Fruit fly (Drosophila melanogaster) whole organism, embryonic: ENCODE measurements around the gene robl62A.

Experiments used
- Antp ChIP-seq: fragments of 200-800 bp; sonication (Bioruptor generic); optimal IDR thresholded peaks from 3 replicates; lab custom pipeline; 2016; ENCODE audit warnings: missing biosample characterization, missing genetic modification characterization
- B-H1 ChIP-seq: fragments of 200-800 bp; sonication (Bioruptor generic); IDR thresholded peaks from 3 replicates; pipeline ENCODE4 v1.3.6; 2022; ENCODE audit warnings: missing biosample characterization, missing genetic modification characterization
- Bgb ChIP-seq: fragments of 200-800 bp; sonication (Bioruptor generic); IDR thresholded peaks from 2 replicates; pipeline ENCODE4 v1.3.6; 2022; ENCODE audit warnings: missing biosample characterization, missing genetic modification characterization; ENCODE audit not compliant: partially characterized antibody
- CG11085 ChIP-seq: fragments of 200-800 bp; sonication (Bioruptor generic); IDR thresholded peaks from 2 replicates; pipeline ENCODE4 v1.3.6; 2022; ENCODE audit warnings: missing biosample characterization, missing genetic modification characterization
- CG12219 ChIP-seq: fragments of 200-800 bp; sonication (Bioruptor generic); optimal IDR thresholded peaks from 3 replicates; lab custom pipeline; 2018; ENCODE audit warnings: missing biosample characterization, mild to moderate bottlenecking, missing genetic modification characterization
- CG13287 ChIP-seq: fragments of 200-800 bp; sonication (Bioruptor generic); IDR thresholded peaks from 2 replicates; pipeline ENCODE4 v1.3.6; 2022; ENCODE audit warnings: missing biosample characterization, missing genetic modification characterization; ENCODE audit not compliant: partially characterized antibody
- CG1647 ChIP-seq: fragments of 200-800 bp; sonication (Bioruptor generic); optimal IDR thresholded peaks from 3 replicates; lab custom pipeline; 2016; ENCODE audit warnings: missing biosample characterization, missing genetic modification characterization
- CG17361 ChIP-seq: fragments of 200-800 bp; sonication (Bioruptor generic); IDR thresholded peaks from 3 replicates; pipeline ENCODE4 v1.3.6; 2022; ENCODE audit warnings: missing biosample characterization, missing genetic modification characterization
- CG17612 ChIP-seq: fragments of 200-800 bp; sonication (Bioruptor generic); IDR thresholded peaks from 2 replicates; pipeline ENCODE4 v1.3.6; 2022; ENCODE audit warnings: missing biosample characterization, missing genetic modification characterization
- CG17912 ChIP-seq: fragments of 200-800 bp; sonication (Bioruptor generic); optimal IDR thresholded peaks from 2 replicates; lab custom pipeline; 2018; ENCODE audit warnings: missing biosample characterization, mild to moderate bottlenecking, missing genetic modification characterization
- CG30403 ChIP-seq: fragments of 200-800 bp; sonication (Bioruptor generic); optimal IDR thresholded peaks from 3 replicates; lab custom pipeline; 2016; ENCODE audit warnings: missing biosample characterization, missing genetic modification characterization
- CG3163 ChIP-seq: fragments of 200-800 bp; sonication (Bioruptor generic); optimal IDR thresholded peaks from 3 replicates; lab custom pipeline; 2016; ENCODE audit warnings: missing biosample characterization, missing genetic modification characterization
- CG33213 ChIP-seq: fragments of 200-800 bp; sonication (Bioruptor generic); optimal IDR thresholded peaks from 3 replicates; lab custom pipeline; 2016; ENCODE audit warnings: missing biosample characterization, missing genetic modification characterization
- CG4328 ChIP-seq: fragments of 200-800 bp; sonication (Bioruptor generic); optimal IDR thresholded peaks from 3 replicates; lab custom pipeline; 2017; ENCODE audit warnings: missing biosample characterization, missing genetic modification reagents, missing genetic modification characterization
- CG6654 ChIP-seq: fragments of 200-800 bp; sonication (Bioruptor generic); optimal IDR thresholded peaks from 2 replicates; lab custom pipeline; 2017; ENCODE audit warnings: missing biosample characterization, mild to moderate bottlenecking, missing genetic modification characterization
- CG7357 ChIP-seq: fragments of 200-800 bp; sonication (Bioruptor generic); IDR thresholded peaks from 3 replicates; pipeline ENCODE4 v1.3.6; 2022; ENCODE audit warnings: missing biosample characterization, missing genetic modification characterization
- CG7839 ChIP-seq: fragments of 200-800 bp; sonication (Bioruptor generic); optimal IDR thresholded peaks from 3 replicates; lab custom pipeline; 2018; ENCODE audit warnings: missing biosample characterization, mild to moderate bottlenecking, missing genetic modification characterization, moderate library complexity
- CG8924 ChIP-seq: fragments of 200-800 bp; optimal IDR thresholded peaks from 3 replicates; lab custom pipeline; 2019; ENCODE audit warnings: missing biosample characterization, mild to moderate bottlenecking, missing genetic modification characterization, moderate library complexity
- CG9817 ChIP-seq: fragments of 200-800 bp; sonication (Bioruptor generic); optimal IDR thresholded peaks from 2 replicates; lab custom pipeline; 2018; ENCODE audit warnings: missing biosample characterization, mild to moderate bottlenecking, missing genetic modification characterization, moderate library complexity
- Camta ChIP-seq: fragments of 200-800 bp; sonication (Bioruptor generic); optimal IDR thresholded peaks from 2 replicates; lab custom pipeline; 2016; ENCODE audit warnings: missing biosample characterization, missing genetic modification characterization
- D ChIP-seq, 2 experiments: fragments of 200-800 bp in 1 of 2; fragments of >200 bp in 1 of 2; sonication (Bioruptor generic) in 1 of 2; optimal IDR thresholded peaks; 2 replicates in 1 of 2; 3 replicates in 1 of 2; lab custom pipeline; 2017; ENCODE audit warnings: mild to moderate bottlenecking in 1 of 2, missing biosample characterization in 1 of 2, missing genetic modification characterization in 1 of 2, missing genetic modification reagents in 1 of 2
- D19A ChIP-seq: fragments of 200-800 bp; optimal IDR thresholded peaks from 3 replicates; lab custom pipeline; 2019; ENCODE audit warnings: missing biosample characterization, mild to moderate bottlenecking, missing genetic modification characterization, moderate library complexity
- E2f2 ChIP-seq: fragments of 200-800 bp; sonication (Bioruptor generic); IDR thresholded peaks from 2 replicates; pipeline ENCODE4 v1.3.6; 2022; ENCODE audit warnings: missing biosample characterization, missing genetic modification characterization
- Meics ChIP-seq: fragments of 200-800 bp; sonication (Bioruptor generic); optimal IDR thresholded peaks from 2 replicates; lab custom pipeline; 2017; ENCODE audit warnings: missing biosample characterization, mild to moderate bottlenecking, missing genetic modification characterization
- Mes4 ChIP-seq: fragments of 200-800 bp; sonication (Bioruptor generic); optimal IDR thresholded peaks from 2 replicates; lab custom pipeline; 2016; ENCODE audit warnings: missing biosample characterization, missing genetic modification characterization
- Nf-YC ChIP-seq: fragments of 200-800 bp; optimal IDR thresholded peaks from 3 replicates; lab custom pipeline; 2019; ENCODE audit warnings: missing biosample characterization, mild to moderate bottlenecking, missing genetic modification characterization, moderate library complexity
- NfI ChIP-seq: fragments of 200-800 bp; sonication (Bioruptor generic); optimal IDR thresholded peaks from 3 replicates; lab custom pipeline; 2018; ENCODE audit warnings: missing biosample characterization, mild to moderate bottlenecking, missing genetic modification characterization, moderate library complexity
- Oli ChIP-seq: fragments of 200-800 bp; sonication (Bioruptor generic); optimal IDR thresholded peaks from 2 replicates; lab custom pipeline; 2018; ENCODE audit warnings: missing biosample characterization, mild to moderate bottlenecking, missing genetic modification characterization, moderate library complexity
- Sry-β ChIP-seq: fragments of 200-800 bp; sonication (Bioruptor generic); optimal IDR thresholded peaks from 2 replicates; lab custom pipeline; 2018; ENCODE audit warnings: missing biosample characterization, mild to moderate bottlenecking, missing genetic modification characterization, moderate library complexity
- Xrp1 ChIP-seq: fragments of 200-800 bp; sonication (Bioruptor generic); IDR thresholded peaks from 2 replicates; pipeline ENCODE4 v1.3.6; 2022; ENCODE audit warnings: missing biosample characterization, missing genetic modification characterization
- br ChIP-seq: fragments of >200 bp; optimal IDR thresholded peaks from 2 replicates; lab custom pipeline; 2017
- disco-r ChIP-seq: fragments of 200-800 bp; sonication (Bioruptor generic); optimal IDR thresholded peaks from 2 replicates; lab custom pipeline; 2016; ENCODE audit warnings: missing biosample characterization, missing genetic modification characterization
- esg ChIP-seq: fragments of 200-800 bp; sonication (Bioruptor generic); conservative IDR thresholded peaks from 2 replicates; pipeline ENCODE4 v1.3.6; 2022; ENCODE audit warnings: missing biosample characterization, missing genetic modification characterization
- fru ChIP-seq: fragments of >200 bp; optimal IDR thresholded peaks from 2 replicates; lab custom pipeline; 2017
- gem ChIP-seq: fragments of 200-800 bp; sonication (Bioruptor generic); optimal IDR thresholded peaks from 2 replicates; lab custom pipeline; 2019; ENCODE audit warnings: missing biosample characterization, mild to moderate bottlenecking, missing genetic modification characterization, moderate library complexity
- grau ChIP-seq: fragments of 200-800 bp; optimal IDR thresholded peaks from 3 replicates; lab custom pipeline; 2019; ENCODE audit warnings: missing biosample characterization, mild to moderate bottlenecking, missing genetic modification characterization, moderate library complexity
- gsb-n ChIP-seq: fragments of 200-800 bp; sonication (Bioruptor generic); optimal IDR thresholded peaks from 3 replicates; lab custom pipeline; 2018; ENCODE audit warnings: missing biosample characterization, mild to moderate bottlenecking, missing genetic modification characterization
- gt ChIP-seq: fragments of 200-800 bp; sonication (Bioruptor generic); IDR thresholded peaks from 2 replicates; pipeline ENCODE4 v1.3.6; 2022; ENCODE audit warnings: missing biosample characterization, missing genetic modification characterization
- klu ChIP-seq: fragments of 200-800 bp; sonication (Bioruptor generic); IDR thresholded peaks from 2 replicates; pipeline ENCODE4 v1.3.6; 2022; ENCODE audit warnings: missing biosample characterization, missing genetic modification characterization
- lab ChIP-seq: fragments of 200-800 bp; sonication (Bioruptor generic); optimal IDR thresholded peaks from 3 replicates; lab custom pipeline; 2017; ENCODE audit warnings: missing biosample characterization, missing genetic modification characterization, mild to moderate bottlenecking, moderate library complexity, missing genetic modification reagents
- oc ChIP-seq: fragments of 200-800 bp; sonication (Bioruptor generic); optimal IDR thresholded peaks from 2 replicates; lab custom pipeline; 2018; ENCODE audit warnings: missing biosample characterization, mild to moderate bottlenecking, missing genetic modification characterization, moderate library complexity
- pnt ChIP-seq: fragments of 200-800 bp; sonication (Bioruptor generic); optimal IDR thresholded peaks from 3 replicates; lab custom pipeline; 2016; ENCODE audit warnings: missing biosample characterization, missing genetic modification characterization
- ranshi ChIP-seq: fragments of 200-800 bp; sonication (Bioruptor generic); IDR thresholded peaks from 2 replicates; pipeline ENCODE4 v1.3.6; 2022; ENCODE audit warnings: missing biosample characterization, missing genetic modification characterization
- rib ChIP-seq: fragments of 200-800 bp; sonication (Bioruptor generic); IDR thresholded peaks from 2 replicates; pipeline ENCODE4 v1.3.6; 2022; ENCODE audit warnings: missing biosample characterization, missing genetic modification characterization
- sima ChIP-seq: fragments of 200-800 bp; sonication (Bioruptor generic); optimal IDR thresholded peaks from 2 replicates; lab custom pipeline; 2016; ENCODE audit warnings: missing biosample characterization, missing genetic modification characterization
- slou ChIP-seq: fragments of 200-800 bp; sonication (Bioruptor generic); optimal IDR thresholded peaks from 3 replicates; lab custom pipeline; 2016; ENCODE audit warnings: missing biosample characterization, missing genetic modification characterization
- sr ChIP-seq: fragments of 200-800 bp; sonication (Bioruptor generic); IDR thresholded peaks from 3 replicates; pipeline ENCODE4 v1.3.6; 2022; ENCODE audit warnings: missing biosample characterization, missing genetic modification characterization
- sug ChIP-seq: fragments of 200-800 bp; optimal IDR thresholded peaks from 2 replicates; lab custom pipeline; 2019; ENCODE audit warnings: missing biosample characterization, mild to moderate bottlenecking, missing genetic modification characterization, moderate library complexity
- tx ChIP-seq: fragments of 200-800 bp; sonication (Bioruptor generic); optimal IDR thresholded peaks from 2 replicates; lab custom pipeline; 2016; ENCODE audit warnings: missing biosample characterization, missing genetic modification characterization
- unpg ChIP-seq: fragments of 200-800 bp; sonication (Bioruptor generic); optimal IDR thresholded peaks from 3 replicates; lab custom pipeline; 2018; ENCODE audit warnings: missing biosample characterization, mild to moderate bottlenecking, missing genetic modification characterization, moderate library complexity

robl62A gene

dm6 chr3L:1515820-1516540, 38.6 kb downstream of the robl62A start (continued):
- TF ChIP-seq CG33213 (GFP tag; lab: Kevin White, UChicago) (peak; percentile 48), CG4328 (GFP tag; lab: Kevin White, UChicago) (peak; percentile 26), fru (lab: Kevin White, UChicago) (no peak), CG17612 (GFP tag; lab: Robert Waterston, UW) (no peak), B-H1 (GFP tag; lab: Robert Waterston, UW) (peak; percentile 35; the same call in 2 of the 3 replicates), sr (no peak), Meics (GFP tag; lab: Kevin White, UChicago) (peak; percentile 18), CG1647 (GFP tag; lab: Kevin White, UChicago) (no peak), br (no peak), CG7357 (peak; percentile 41; the same call in 1 of the 3 replicates), lab (GFP tag; lab: Kevin White, UChicago) (peak; percentile 61), CG13287 (GFP tag; lab: Robert Waterston, UW) (no peak), E2f2 (GFP tag; lab: Robert Waterston, UW) (peak; percentile 35; the same call in 1 of the 2 replicates), CG11085 (GFP tag; lab: Robert Waterston, UW) (no peak), CG17361 (GFP tag; lab: Robert Waterston, UW) (peak; percentile 82), CG7839 (tag; lab: Kevin White, UChicago) (peak; percentile 80), CG3163 (GFP tag; lab: Kevin White, UChicago) (peak; percentile 25), Antp (peak; percentile 68), Bgb (no peak), Sry-β (GFP tag; lab: Kevin White, UChicago) (no peak), pnt (GFP tag; lab: Kevin White, UChicago) (peak; percentile 56), Xrp1 (GFP tag; lab: Robert Waterston, UW) (peak; percentile 70), Camta (GFP tag; lab: Kevin White, UChicago) (peak; percentile 60), grau (peak; percentile 99), unpg (GFP tag; lab: Kevin White, UChicago) (peak; percentile 69), Mes4 (GFP tag; lab: Kevin White, UChicago) (peak; percentile 57), Oli (tag; lab: Kevin White, UChicago) (peak; percentile 82), gt (GFP tag; lab: Robert Waterston, UW) (no peak), gem (tag; lab: Kevin White, UChicago) (peak; percentile 82), Nf-YC (tag; lab: Kevin White, UChicago) (peak; percentile 58), CG6654 (GFP tag; lab: Kevin White, UChicago) (peak; percentile 41), CG30403 (GFP tag; lab: Kevin White, UChicago) (peak; percentile 85), CG12219 (peak; percentile 68), CG9817 (tag; lab: Kevin White, UChicago) (peak; percentile 66), ranshi (GFP tag; lab: Robert Waterston, UW) (peak; percentile 53; the same call in 1 of the 2 replicates), D19A (tag; lab: Kevin White, UChicago) (peak; percentile 67), esg (peak; percentile 36), gsb-n (peak; percentile 82), slou (GFP tag; lab: Kevin White, UChicago) (no peak), NfI (GFP tag; lab: Kevin White, UChicago) (peak; percentile 68), klu (GFP tag; lab: Robert Waterston, UW) (peak; percentile 19; the same call in 1 of the 2 replicates), tx (GFP tag; lab: Kevin White, UChicago) (peak; percentile 52), D (optimal IDR thresholded peaks at IDR 0.05; lab: Kevin White, UChicago) (no peak), D (GFP tag; optimal IDR thresholded peaks at IDR 0.05; lab: Kevin White, UChicago) (peak; percentile 80), sug (tag; lab: Kevin White, UChicago) (no peak), CG17912 (GFP tag; lab: Kevin White, UChicago) (no peak), disco-r (GFP tag; lab: Kevin White, UChicago) (no peak), sima (no peak), oc (tag; lab: Kevin White, UChicago) (peak; percentile 77), rib (no peak), CG8924 (peak; percentile 81)
